Worm (Caenorhabditis elegans): ENCODE measurements around the gene F19D8.2.

- TF ChIP-seq mep-1 (tag; optimal IDR thresholded peaks at IDR 0.05), result no peak
- TF ChIP-seq unc-30 (tag; optimal IDR thresholded peaks at IDR 0.05), result no peak
- TF ChIP-seq ama-1 (optimal IDR thresholded peaks at IDR 0.05), result no peak
Measured at ce11 chrX:13838019-13838418, 3.8 kb downstream of the F19D8.2 start.
